Fruit fly (Drosophila melanogaster) whole organism, embryonic: ENCODE measurements around the gene Usf.

ENCODE experiments used
- Blimp-1 ChIP-seq: fragments of 200-800 bp; sonication (Bioruptor generic); optimal IDR thresholded peaks from 3 replicates; lab custom pipeline; 2018; ENCODE audit warnings: missing biosample characterization, missing genetic modification characterization, mild to moderate bottlenecking, moderate library complexity, missing genetic modification reagents
- C15 ChIP-seq: fragments of 200-800 bp; sonication (Bioruptor generic); IDR thresholded peaks from 3 replicates; pipeline ENCODE4 v1.3.6; 2022; ENCODE audit warnings: missing biosample characterization, missing genetic modification characterization
- CG10147 ChIP-seq: fragments of 200-800 bp; sonication (Bioruptor generic); optimal IDR thresholded peaks from 2 replicates; lab custom pipeline; 2019; ENCODE audit warnings: missing biosample characterization, mild to moderate bottlenecking, missing genetic modification characterization, moderate library complexity
- CG10209 ChIP-seq: fragments of 200-800 bp; sonication (Bioruptor generic); optimal IDR thresholded peaks from 3 replicates; lab custom pipeline; 2017; ENCODE audit warnings: missing biosample characterization, mild to moderate bottlenecking, missing genetic modification characterization, missing genetic modification reagents
- CG1024 ChIP-seq: fragments of 200-800 bp; sonication (Bioruptor generic); IDR thresholded peaks from 2 replicates; pipeline ENCODE4 v1.3.6; 2022; ENCODE audit warnings: missing biosample characterization, missing genetic modification characterization
- CG12071 ChIP-seq: fragments of 200-800 bp; sonication (Bioruptor generic); optimal IDR thresholded peaks from 3 replicates; lab custom pipeline; 2018; ENCODE audit warnings: missing biosample characterization, mild to moderate bottlenecking, missing genetic modification characterization
- CG13296 ChIP-seq: fragments of 200-800 bp; sonication (Bioruptor generic); optimal IDR thresholded peaks from 3 replicates; lab custom pipeline; 2018; ENCODE audit warnings: missing biosample characterization, mild to moderate bottlenecking, missing genetic modification characterization
- CG15601 ChIP-seq: fragments of 200-800 bp; sonication (Bioruptor generic); optimal IDR thresholded peaks from 3 replicates; lab custom pipeline; 2019; ENCODE audit warnings: missing biosample characterization, mild to moderate bottlenecking, missing genetic modification characterization, moderate library complexity
- CG32772 ChIP-seq: fragments of 200-800 bp; sonication (Bioruptor generic); IDR thresholded peaks from 2 replicates; pipeline ENCODE4 v1.3.6; 2022; ENCODE audit warnings: missing biosample characterization, missing genetic modification characterization
- CG3726 ChIP-seq: fragments of 200-800 bp; sonication (Bioruptor generic); IDR thresholded peaks from 3 replicates; pipeline ENCODE4, ENCODE4 v1.3.6; 2022; ENCODE audit warnings: missing biosample characterization, missing genetic modification characterization
- CG43689 ChIP-seq: fragments of 200-800 bp; sonication (Bioruptor generic); IDR thresholded peaks from 2 replicates; pipeline ENCODE4 v1.3.6; 2022; ENCODE audit warnings: missing biosample characterization, missing genetic modification characterization
- CG4424 ChIP-seq: fragments of 200-800 bp; sonication (Bioruptor generic); optimal IDR thresholded peaks from 3 replicates; lab custom pipeline; 2016; ENCODE audit warnings: missing biosample characterization, missing genetic modification characterization
- CG4617 ChIP-seq: fragments of 200-800 bp; sonication (Bioruptor generic); optimal IDR thresholded peaks from 3 replicates; lab custom pipeline; 2016; ENCODE audit warnings: missing biosample characterization, missing genetic modification characterization, borderline replicate concordance
- CG4820 ChIP-seq: fragments of 200-800 bp; sonication (Bioruptor generic); optimal IDR thresholded peaks from 3 replicates; lab custom pipeline; 2016; ENCODE audit warnings: missing biosample characterization, missing genetic modification characterization
- CG7786 ChIP-seq: fragments of 200-800 bp; sonication (Bioruptor generic); optimal IDR thresholded peaks from 2 replicates; lab custom pipeline; 2016; ENCODE audit warnings: missing biosample characterization, missing genetic modification characterization
- CG8765 ChIP-seq: fragments of 200-800 bp; sonication (Bioruptor generic); IDR thresholded peaks from 2 replicates; pipeline ENCODE4 v1.3.6; 2022; ENCODE audit warnings: missing biosample characterization, missing genetic modification characterization
- CG8924 ChIP-seq: fragments of 200-800 bp; optimal IDR thresholded peaks from 3 replicates; lab custom pipeline; 2019; ENCODE audit warnings: missing biosample characterization, mild to moderate bottlenecking, missing genetic modification characterization, moderate library complexity
- CG9215 ChIP-seq: fragments of 200-800 bp; sonication (Bioruptor generic); IDR thresholded peaks from 2 replicates; pipeline ENCODE4 v1.3.6; 2022; ENCODE audit warnings: missing biosample characterization, missing genetic modification characterization
- CTCF ChIP-seq: fragments of 200-800 bp; sonication (Bioruptor generic); optimal IDR thresholded peaks from 2 replicates; lab custom pipeline; 2017; ENCODE audit warnings: missing biosample characterization, mild to moderate bottlenecking, missing genetic modification characterization, moderate library complexity
- Dfd ChIP-seq, 2 experiments: fragments of >200 bp; optimal IDR thresholded peaks; 2 replicates each; lab custom pipeline; 2017; ENCODE audit warnings: missing biosample characterization in 2 of 2, missing genetic modification characterization in 2 of 2
- Dip2 ChIP-seq: fragments of 200-800 bp; sonication (Bioruptor generic); IDR thresholded peaks from 2 replicates; pipeline ENCODE4 v1.3.6; 2022; ENCODE audit warnings: missing biosample characterization, missing genetic modification characterization
- Doc3 ChIP-seq: fragments of 200-800 bp; sonication (Bioruptor generic); IDR thresholded peaks from 3 replicates; pipeline ENCODE4 v1.3.6; 2022; ENCODE audit warnings: missing biosample characterization, missing genetic modification characterization; ENCODE audit not compliant: partially characterized antibody
- Ets65A ChIP-seq: fragments of 200-800 bp; sonication (Bioruptor generic); peaks from one replicate; lab custom pipeline; 2016; ENCODE audit warnings: missing biosample characterization, missing genetic modification characterization
- MTF-1 ChIP-seq: fragments of 200-800 bp; sonication (Bioruptor generic); optimal IDR thresholded peaks from 2 replicates; lab custom pipeline; 2018; ENCODE audit warnings: missing biosample characterization, mild to moderate bottlenecking, missing genetic modification characterization, borderline replicate concordance
- Pdp1 ChIP-seq, 2 experiments: fragments of 200-800 bp; sonication (Bioruptor generic); optimal IDR thresholded peaks; 3 replicates each; lab custom pipeline; 2016; ENCODE audit warnings: missing biosample characterization in 2 of 2, missing genetic modification characterization in 2 of 2, mild to moderate bottlenecking in 1 of 2, moderate library complexity in 1 of 2
- Ptx1 ChIP-seq: fragments of 200-800 bp; sonication (Bioruptor generic); IDR thresholded peaks from 2 replicates; pipeline ENCODE4 v1.3.6; 2022; ENCODE audit warnings: missing biosample characterization, missing genetic modification characterization
- Trl ChIP-seq, 3 experiments: fragments of >200 bp in 2 of 3; fragments of 200-800 bp in 1 of 3; sonication (Bioruptor generic) in 1 of 3; optimal IDR thresholded peaks; 2 replicates in 1 of 3; 3 replicates in 2 of 3; lab custom pipeline; 2016 to 2017; ENCODE audit warnings: missing biosample characterization in 1 of 3, missing genetic modification characterization in 1 of 3
- Vsx1 ChIP-seq: fragments of 200-800 bp; sonication (Bioruptor generic); optimal IDR thresholded peaks from 2 replicates; lab custom pipeline; 2017; ENCODE audit warnings: missing biosample characterization, mild to moderate bottlenecking, missing genetic modification characterization, missing genetic modification reagents
- cad ChIP-seq: fragments of >200 bp; optimal IDR thresholded peaks from 2 replicates; lab custom pipeline; 2017; ENCODE audit warnings: missing biosample characterization, missing genetic modification characterization
- eyg ChIP-seq: fragments of 200-800 bp; sonication (Bioruptor generic); optimal IDR thresholded peaks from 3 replicates; lab custom pipeline; 2016; ENCODE audit warnings: missing biosample characterization, missing genetic modification characterization
- fru ChIP-seq: fragments of >200 bp; optimal IDR thresholded peaks from 2 replicates; lab custom pipeline; 2017
- gce ChIP-seq: fragments of 200-800 bp; sonication (Bioruptor generic); IDR thresholded peaks from 3 replicates; pipeline ENCODE4 v1.3.6; 2022; ENCODE audit warnings: missing biosample characterization, missing genetic modification characterization
- gcm2 ChIP-seq: fragments of 200-800 bp; sonication (Bioruptor generic); optimal IDR thresholded peaks from 2 replicates; lab custom pipeline; 2016; ENCODE audit warnings: missing biosample characterization, missing genetic modification characterization
- grau ChIP-seq: fragments of 200-800 bp; optimal IDR thresholded peaks from 3 replicates; lab custom pipeline; 2019; ENCODE audit warnings: missing biosample characterization, mild to moderate bottlenecking, missing genetic modification characterization, moderate library complexity
- gsb ChIP-seq: fragments of 200-800 bp; sonication (Bioruptor generic); IDR thresholded peaks from 2 replicates; pipeline ENCODE4 v1.3.6; 2022; ENCODE audit warnings: missing biosample characterization, missing genetic modification characterization
- gsb-n ChIP-seq: fragments of 200-800 bp; sonication (Bioruptor generic); optimal IDR thresholded peaks from 3 replicates; lab custom pipeline; 2018; ENCODE audit warnings: missing biosample characterization, mild to moderate bottlenecking, missing genetic modification characterization
- jigr1 ChIP-seq: fragments of 200-800 bp; sonication (Bioruptor generic); IDR thresholded peaks from 3 replicates; pipeline ENCODE4 v1.3.6; 2022; ENCODE audit warnings: missing biosample characterization, missing genetic modification characterization
- ken ChIP-seq: fragments of 200-800 bp; sonication (Bioruptor generic); IDR thresholded peaks from 3 replicates; pipeline ENCODE4 v1.3.6; 2022; ENCODE audit warnings: missing biosample characterization, missing genetic modification characterization
- lov ChIP-seq, 2 experiments: fragments of 200-800 bp in 1 of 2; fragments of >200 bp in 1 of 2; sonication (Bioruptor generic) in 1 of 2; IDR thresholded peaks in 1 of 2; optimal IDR thresholded peaks in 1 of 2; 2 replicates in 1 of 2; 3 replicates in 1 of 2; pipeline versions ENCODE4 v1.3.6 to Lab custom; 2017 to 2022; ENCODE audit warnings: missing biosample characterization in 1 of 2, missing genetic modification characterization in 1 of 2
- nerfin-1 ChIP-seq: fragments of 200-800 bp; sonication (Bioruptor generic); optimal IDR thresholded peaks from 3 replicates; lab custom pipeline; 2019; ENCODE audit warnings: missing biosample characterization, mild to moderate bottlenecking, missing genetic modification characterization, moderate library complexity
- pho ChIP-seq: fragments of 200-800 bp; sonication (Bioruptor generic); optimal IDR thresholded peaks from 2 replicates; lab custom pipeline; 2016; ENCODE audit warnings: missing biosample characterization, missing genetic modification characterization
- pum ChIP-seq: fragments of 200-800 bp; sonication (Bioruptor generic); optimal IDR thresholded peaks from 2 replicates; lab custom pipeline; 2016; ENCODE audit warnings: missing biosample characterization, missing genetic modification characterization
- ranshi ChIP-seq: fragments of 200-800 bp; sonication (Bioruptor generic); IDR thresholded peaks from 2 replicates; pipeline ENCODE4 v1.3.6; 2022; ENCODE audit warnings: missing biosample characterization, missing genetic modification characterization
- rib ChIP-seq: fragments of 200-800 bp; sonication (Bioruptor generic); IDR thresholded peaks from 2 replicates; pipeline ENCODE4 v1.3.6; 2022; ENCODE audit warnings: missing biosample characterization, missing genetic modification characterization
- salm ChIP-seq: fragments of 200-800 bp; sonication (Bioruptor generic); optimal IDR thresholded peaks from 2 replicates; lab custom pipeline; 2018; ENCODE audit warnings: missing biosample characterization, mild to moderate bottlenecking, missing genetic modification characterization
- sd ChIP-seq: fragments of 200-800 bp; sonication (Bioruptor generic); optimal IDR thresholded peaks from 3 replicates; lab custom pipeline; 2018; ENCODE audit warnings: missing biosample characterization, mild to moderate bottlenecking, missing genetic modification characterization, moderate library complexity
- shn ChIP-seq: fragments of 200-800 bp; sonication (Bioruptor generic); optimal IDR thresholded peaks from 3 replicates; lab custom pipeline; 2016; ENCODE audit warnings: missing biosample characterization, missing genetic modification characterization
- tx ChIP-seq: fragments of 200-800 bp; sonication (Bioruptor generic); optimal IDR thresholded peaks from 2 replicates; lab custom pipeline; 2016; ENCODE audit warnings: missing biosample characterization, missing genetic modification characterization
- unpg ChIP-seq: fragments of 200-800 bp; sonication (Bioruptor generic); optimal IDR thresholded peaks from 3 replicates; lab custom pipeline; 2018; ENCODE audit warnings: missing biosample characterization, mild to moderate bottlenecking, missing genetic modification characterization, moderate library complexity
- zen ChIP-seq: fragments of 200-800 bp; sonication (Bioruptor generic); optimal IDR thresholded peaks from 3 replicates; lab custom pipeline; 2018; ENCODE audit warnings: missing biosample characterization, mild to moderate bottlenecking, missing genetic modification characterization, moderate library complexity
- zfh1 ChIP-seq: fragments of 200-800 bp; sonication (Bioruptor generic); IDR thresholded peaks from 3 replicates; pipeline ENCODE4 v1.3.6; 2022; ENCODE audit warnings: missing biosample characterization, missing genetic modification characterization
- zfh2 ChIP-seq: fragments of 200-800 bp; sonication (Bioruptor generic); optimal IDR thresholded peaks from 2 replicates; lab custom pipeline; 2016; ENCODE audit warnings: missing biosample characterization, missing genetic modification characterization

Usf gene

dm6 chrX:4529909-4530308, 18.7 kb downstream of the Usf start, which contains the start of gene CG3556 (continued):
- TF ChIP-seq shn = peak; percentile 30
- peak; percentile 52 for TF ChIP-seq Ets65A (GFP tag; lab: Kevin White, UChicago)
- TF ChIP-seq CG9215 = peak; percentile 32; the same call in 1 of the 2 replicates
- TF ChIP-seq zfh2 (GFP tag; lab: Kevin White, UChicago) = peak; percentile 13
- no peak for TF ChIP-seq gsb (GFP tag; lab: Robert Waterston, UW)
- no peak for TF ChIP-seq gsb-n
- no peak for TF ChIP-seq Vsx1 (GFP tag; lab: Kevin White, UChicago)
- TF ChIP-seq Pdp1 (GFP tag; optimal IDR thresholded peaks at IDR 0.05; lab: Kevin White, UChicago) = peak in 1 of 2 experiments; percentile 36
- TF ChIP-seq CTCF (GFP tag; lab: Kevin White, UChicago) = peak; percentile 94
- no peak for TF ChIP-seq salm (tag; lab: Kevin White, UChicago)
- TF ChIP-seq pho (GFP tag; lab: Kevin White, UChicago) = peak; percentile 46
- TF ChIP-seq CG8924 (tag; lab: Kevin White, UChicago) = no peak
- no peak for TF ChIP-seq Trl (optimal IDR thresholded peaks at IDR 0.05; lab: Kevin White, UChicago)
- TF ChIP-seq Trl (GFP tag; optimal IDR thresholded peaks at IDR 0.05; lab: Kevin White, UChicago) = peak; percentile 44
- TF ChIP-seq tx (GFP tag; lab: Kevin White, UChicago) = no peak
- TF ChIP-seq CG8765 = no peak
- no peak for TF ChIP-seq lov (optimal IDR thresholded peaks at IDR 0.05; lab: Kevin White, UChicago)
- TF ChIP-seq lov (GFP tag; IDR thresholded peaks at IDR 0.05; lab: Robert Waterston, UW) = peak; percentile 83; the same call in 2 of the 3 replicates
- TF ChIP-seq Dip2 (GFP tag; lab: Robert Waterston, UW) = peak; percentile 32; the same call in 1 of the 2 replicates
- TF ChIP-seq Ptx1 (GFP tag; lab: Robert Waterston, UW) = peak; percentile 57
- TF ChIP-seq eyg (GFP tag; lab: Kevin White, UChicago) = no peak
- TF ChIP-seq CG10147 (GFP tag; lab: Kevin White, UChicago) = no peak
- TF ChIP-seq Doc3 (GFP tag; lab: Robert Waterston, UW) = no peak
- TF ChIP-seq gcm2 (GFP tag; lab: Kevin White, UChicago) = no peak
- TF ChIP-seq CG10209 (GFP tag; lab: Kevin White, UChicago) = peak; percentile 23
- no peak for TF ChIP-seq Blimp-1 (GFP tag; lab: Kevin White, UChicago)
- no peak for TF ChIP-seq CG4820 (GFP tag; lab: Kevin White, UChicago)
- no peak for TF ChIP-seq sd (tag; lab: Kevin White, UChicago)
- no peak for TF ChIP-seq gce (GFP tag; lab: Robert Waterston, UW)
- no peak for TF ChIP-seq CG1024 (GFP tag; lab: Robert Waterston, UW)
- no peak for TF ChIP-seq fru (lab: Kevin White, UChicago)
- no peak for TF ChIP-seq cad (GFP tag; lab: Kevin White, UChicago)
- TF ChIP-seq C15 (GFP tag; lab: Robert Waterston, UW) = no peak
- no peak for TF ChIP-seq jigr1
- no peak for TF ChIP-seq CG13296
- TF ChIP-seq ken (GFP tag; lab: Robert Waterston, UW) = peak; percentile 63; the same call in 2 of the 3 replicates
- no peak for TF ChIP-seq CG12071 (GFP tag; lab: Kevin White, UChicago)
- no peak for TF ChIP-seq rib (GFP tag; lab: Robert Waterston, UW)
- TF ChIP-seq CG3726 (GFP tag; lab: Robert Waterston, UW) = no peak
- TF ChIP-seq CG4617 (GFP tag; lab: Kevin White, UChicago) = no peak
- TF ChIP-seq CG43689 = no peak
- TF ChIP-seq CG7786 (GFP tag; lab: Kevin White, UChicago) = no peak
- TF ChIP-seq grau (tag; lab: Kevin White, UChicago) = no peak
- no peak for TF ChIP-seq Dfd (GFP tag; optimal IDR thresholded peaks at IDR 0.05; lab: Kevin White, UChicago)
- peak; percentile 33 for TF ChIP-seq MTF-1 (GFP tag; lab: Kevin White, UChicago)
- TF ChIP-seq CG15601 (tag; lab: Kevin White, UChicago) = peak; percentile 49
- TF ChIP-seq zen = peak; percentile 31
- TF ChIP-seq CG32772 = peak; percentile 47; the same call in 1 of the 2 replicates
- TF ChIP-seq ranshi (GFP tag; lab: Robert Waterston, UW) = 0 out of 2 replicates have a peak, but pooled peaks have one; percentile 21
- TF ChIP-seq pum (GFP tag; lab: Kevin White, UChicago) = peak; percentile 26
- TF ChIP-seq CG4424 (GFP tag; lab: Kevin White, UChicago) = peak; percentile 34
- TF ChIP-seq nerfin-1 = no peak
- TF ChIP-seq unpg (GFP tag; lab: Kevin White, UChicago) = no peak
- peak; percentile 74 for TF ChIP-seq zfh1 (GFP tag; lab: Robert Waterston, UW)
